Worm (Caenorhabditis elegans): ENCODE data around the gene T26C5.3.
A peak's percentile ranks its signal among the peaks of the same experiment; 100 is the strongest.

The T26C5.3 gene

DNA sequence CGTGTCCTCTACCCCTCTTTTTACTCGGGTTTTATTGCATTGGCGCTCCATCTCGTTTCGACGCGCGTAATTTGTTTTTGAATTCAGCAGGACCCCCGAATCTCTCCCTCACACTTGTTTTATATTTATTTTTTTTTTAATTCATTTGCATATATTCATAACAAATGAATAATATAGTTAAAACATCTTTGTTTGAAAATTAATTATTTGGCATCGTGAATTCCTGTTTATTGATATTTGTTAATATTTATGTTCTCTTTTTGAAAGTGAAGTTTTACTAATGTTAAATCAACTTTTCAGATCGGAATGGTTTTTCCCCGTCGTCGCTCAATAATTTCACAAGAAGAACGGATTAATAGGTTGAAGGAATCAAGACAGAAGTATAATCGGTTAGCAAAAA lies 13.4 kb upstream of the T26C5.3 start, which contains the start of gene ZK1067.3:
Gene ZK1067.3, plus strand, starts transcription at position 301 of the 400 bp plus-strand sequence.
- TF ChIP-seq ceh-45 (GFP tag; IDR thresholded peaks at IDR 0.05) (no peak), pat-9 (tag; optimal IDR thresholded peaks at IDR 0.05) (no peak), hlh-15 (tag; optimal IDR thresholded peaks at IDR 0.05) (no peak), elt-4 (tag; optimal IDR thresholded peaks at IDR 0.05) (no peak), fkh-6 (tag; optimal IDR thresholded peaks at IDR 0.05) (no peak), che-1 (tag; optimal IDR thresholded peaks at IDR 0.05) (no peak), pros-1 (tag; optimal IDR thresholded peaks at IDR 0.05) (no peak), npax-4 (tag; optimal IDR thresholded peaks at IDR 0.05) (no peak), ceh-22 (tag; optimal IDR thresholded peaks at IDR 0.05) (no peak), dmd-4 (tag; optimal IDR thresholded peaks at IDR 0.05; ENCODE audit: borderline replicate concordance) (no peak), nhr-232 (tag; optimal IDR thresholded peaks at IDR 0.05) (no peak), C38D4.7 (GFP tag; optimal IDR thresholded peaks at IDR 0.05) (no peak), ets-4 (tag; optimal IDR thresholded peaks at IDR 0.05) (no peak)

DNA sequence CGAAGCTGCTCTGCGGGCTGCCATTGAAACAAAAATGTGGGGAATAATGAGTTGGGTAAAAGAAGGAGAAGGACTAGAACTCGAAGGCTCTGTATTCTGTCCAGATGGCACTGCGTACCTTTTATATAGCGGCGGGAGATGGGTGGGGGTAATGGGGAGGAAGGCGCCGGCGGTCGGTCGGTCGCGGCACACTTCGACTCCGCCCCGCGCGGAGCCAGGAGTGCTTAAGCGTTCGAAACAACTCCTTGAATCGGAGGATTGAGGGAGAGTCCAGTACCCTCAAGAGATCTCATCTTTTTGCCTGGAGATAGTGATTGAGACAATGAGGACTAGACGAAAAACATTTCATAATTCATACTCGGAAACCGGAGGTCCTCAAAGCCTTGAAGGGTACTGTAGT lies 9.2 kb upstream of the T26C5.3 start, which contains the start of gene abu-14:
Gene abu-14, minus strand, starts transcription at position 81 of the 400 bp plus-strand sequence.
- TF ChIP-seq nhr-11 (tag; optimal IDR thresholded peaks at IDR 0.05) (no peak), dmd-4 (tag; optimal IDR thresholded peaks at IDR 0.05; ENCODE audit: borderline replicate concordance) (no peak), pag-3 (tag; optimal IDR thresholded peaks at IDR 0.05; ENCODE audit: borderline replicate concordance) (no peak), rnt-1 (tag; optimal IDR thresholded peaks at IDR 0.05) (no peak)

DNA sequence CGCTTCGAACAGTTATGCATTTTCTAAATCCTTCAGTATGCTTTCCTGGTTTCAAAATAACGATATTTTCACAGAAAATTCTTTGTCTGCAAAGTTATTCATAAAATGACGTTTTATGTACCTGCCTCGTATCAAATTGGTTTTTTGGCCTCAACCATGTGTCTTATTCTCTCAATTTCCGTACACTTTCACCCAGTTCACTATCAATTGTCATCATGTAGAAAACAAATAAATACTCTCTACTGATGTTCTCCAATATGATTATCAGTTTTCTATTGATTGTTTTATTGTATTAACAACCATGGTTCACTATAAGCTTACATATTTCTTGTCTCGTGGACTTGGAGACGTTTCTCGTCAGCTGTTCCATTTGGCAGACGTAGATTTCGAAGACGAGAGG lies 5.1 kb upstream of the T26C5.3 start, which contains the start of gene gst-13:
Gene gst-13, plus strand, starts transcription at position 218 of the 400 bp plus-strand sequence.
- no peak for TF ChIP-seq C08G9.2 (tag; optimal IDR thresholded peaks at IDR 0.05)
- no peak for TF ChIP-seq mec-3 (tag; optimal IDR thresholded peaks at IDR 0.05; ENCODE audit: borderline replicate concordance)
- no peak for TF ChIP-seq tbx-7 (tag; optimal IDR thresholded peaks at IDR 0.05)
- TF ChIP-seq fax-1 (tag; optimal IDR thresholded peaks at IDR 0.05), result no peak
- TF ChIP-seq elt-2 (tag; optimal IDR thresholded peaks at IDR 0.05), result peak; percentile 68
- TF ChIP-seq zip-5 (tag; optimal IDR thresholded peaks at IDR 0.05), result no peak
- no peak for TF ChIP-seq elt-4 (tag; optimal IDR thresholded peaks at IDR 0.05)

DNA sequence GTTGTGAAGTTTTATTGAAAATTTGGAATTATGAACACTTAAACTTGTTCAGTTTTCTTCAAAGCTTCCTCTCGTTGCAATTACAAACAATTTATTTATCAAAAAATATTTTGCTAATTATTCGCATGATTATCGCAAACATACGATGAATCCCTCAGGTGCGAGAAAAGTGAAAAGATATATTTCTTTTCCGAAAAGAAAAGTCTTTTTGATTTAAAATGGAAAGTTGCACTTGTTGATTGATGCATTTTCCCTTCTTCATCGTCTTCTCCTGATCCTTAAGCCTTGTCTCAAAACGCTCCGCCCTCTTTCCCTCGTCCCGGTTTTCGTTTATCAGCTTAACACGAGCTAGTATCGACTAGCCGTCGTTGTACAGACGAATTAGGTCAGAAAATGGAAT lies 3.9 kb upstream of the T26C5.3 start:
- TF ChIP-seq madf-2 (tag; optimal IDR thresholded peaks at IDR 0.05), result no peak
- no peak for TF ChIP-seq ets-4 (tag; optimal IDR thresholded peaks at IDR 0.05)
- TF ChIP-seq unc-86 (tag; optimal IDR thresholded peaks at IDR 0.05), result no peak
- TF ChIP-seq odd-2 (tag; optimal IDR thresholded peaks at IDR 0.05), result no peak
- no peak for TF ChIP-seq elt-2 (tag; optimal IDR thresholded peaks at IDR 0.05)
- TF ChIP-seq fax-1 (tag; optimal IDR thresholded peaks at IDR 0.05), result no peak
- TF ChIP-seq ceh-34 (tag; optimal IDR thresholded peaks at IDR 0.05), result no peak
- no peak for TF ChIP-seq ceh-30 (tag; optimal IDR thresholded peaks at IDR 0.05)
- no peak for TF ChIP-seq dve-1 (tag; optimal IDR thresholded peaks at IDR 0.05)
- TF ChIP-seq ttx-3 (tag; optimal IDR thresholded peaks at IDR 0.05), result no peak
- TF ChIP-seq unc-3 (GFP tag; conservative IDR thresholded peaks at IDR 0.05), result no peak
- no peak for TF ChIP-seq unc-3 (tag; optimal IDR thresholded peaks at IDR 0.05)
- TF ChIP-seq mec-3 (tag; optimal IDR thresholded peaks at IDR 0.05; ENCODE audit: borderline replicate concordance), result no peak
- no peak for TF ChIP-seq hlh-6 (tag; optimal IDR thresholded peaks at IDR 0.05)
- TF ChIP-seq ceh-18 (tag; optimal IDR thresholded peaks at IDR 0.05), result no peak
- no peak for TF ChIP-seq ceh-14 (tag; optimal IDR thresholded peaks at IDR 0.05)
- TF ChIP-seq pat-9 (tag; optimal IDR thresholded peaks at IDR 0.05), result no peak
- TF ChIP-seq unc-42 (tag; optimal IDR thresholded peaks at IDR 0.05), result no peak
- TF ChIP-seq nhr-232 (tag; optimal IDR thresholded peaks at IDR 0.05), result no peak
- TF ChIP-seq hlh-15 (tag; optimal IDR thresholded peaks at IDR 0.05), result no peak

DNA sequence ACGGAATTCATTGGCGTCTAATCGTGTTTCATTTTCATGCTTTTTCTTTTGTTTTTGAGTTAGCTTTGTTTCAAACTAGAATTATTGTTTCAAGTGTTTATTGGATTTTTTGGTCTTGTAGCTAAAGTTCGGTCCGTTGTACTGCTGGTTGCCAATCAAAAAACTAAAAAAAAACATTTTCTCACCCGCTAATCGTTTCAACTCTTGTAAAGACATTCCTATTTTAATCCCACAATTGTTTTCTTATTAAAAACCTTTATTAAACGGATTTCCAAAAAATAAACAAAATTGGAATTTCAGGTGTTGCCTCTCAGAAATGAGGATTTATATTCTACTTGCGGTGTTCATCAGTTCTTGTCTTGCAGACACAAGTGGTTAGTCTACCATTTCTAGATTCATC lies 3.5 kb upstream of the T26C5.3 start, which contains the start of gene T26C5.2:
Gene T26C5.2, plus strand, starts transcription at position 301 of the 400 bp plus-strand sequence.
- no peak for TF ChIP-seq ama-1 (optimal IDR thresholded peaks at IDR 0.05)
- TF ChIP-seq unc-86 (tag; optimal IDR thresholded peaks at IDR 0.05), result no peak

All from whole organism, late embryonic.